Worm (Caenorhabditis elegans) whole organism, late embryonic: ENCODE data around the gene bgnt-1.2.

ENCODE experiments used
- C38D4.7 ChIP-seq: fragments of 200-800 bp; sonication (Bioruptor generic); optimal IDR thresholded peaks from 2 replicates; lab custom pipeline; 2018; ENCODE audit warnings: mild to moderate bottlenecking, missing genetic modification characterization, moderate library complexity, missing compliant biosample characterization
- F13H6.1 ChIP-seq: sonication (generic microtip); optimal IDR thresholded peaks from 2 replicates; lab custom pipeline; 2016; ENCODE audit warnings: missing genetic modification characterization, missing compliant biosample characterization
- K02D7.2 ChIP-seq: sonication (generic microtip); optimal IDR thresholded peaks from 2 replicates; lab custom pipeline; 2017; ENCODE audit warnings: mild to moderate bottlenecking, missing genetic modification characterization, missing compliant biosample characterization
- Y22D7AL.16 ChIP-seq: sonication (generic microtip); optimal IDR thresholded peaks from 2 replicates; lab custom pipeline; 2016; ENCODE audit warnings: missing genetic modification characterization, missing compliant biosample characterization
- ahr-1 ChIP-seq: sonication (generic microtip); optimal IDR thresholded peaks from 2 replicates; lab custom pipeline; 2016; ENCODE audit warnings: missing genetic modification characterization, missing compliant biosample characterization
- ceh-18 ChIP-seq: sonication (generic microtip); optimal IDR thresholded peaks from 2 replicates; lab custom pipeline; 2016; ENCODE audit warnings: missing genetic modification characterization, missing compliant biosample characterization
- ceh-2 ChIP-seq: sonication (generic microtip); optimal IDR thresholded peaks from 2 replicates; lab custom pipeline; 2016; ENCODE audit warnings: missing genotype, missing genetic modification characterization, missing compliant biosample characterization
- ceh-30 ChIP-seq: fragments of 150-350 bp; optimal IDR thresholded peaks from 2 replicates; lab custom pipeline; 2014; ENCODE audit warnings: missing biosample characterization, missing genetic modification characterization
- ceh-31 ChIP-seq: sonication (generic microtip); optimal IDR thresholded peaks from 2 replicates; lab custom pipeline; 2016; ENCODE audit warnings: missing genetic modification characterization, missing compliant biosample characterization
- ceh-34 ChIP-seq: sonication (generic microtip); optimal IDR thresholded peaks from 2 replicates; lab custom pipeline; 2016; ENCODE audit warnings: mild to moderate bottlenecking, missing genetic modification characterization, missing compliant biosample characterization
- ceh-45 ChIP-seq: fragments of 200-800 bp; sonication (Bioruptor generic); IDR thresholded peaks from 2 replicates; pipeline ENCODE4 v1.3.6; 2022; ENCODE audit warnings: missing genetic modification reagents, missing genetic modification characterization, missing compliant biosample characterization
- ceh-6 ChIP-seq: fragments of 200-800 bp; sonication (Bioruptor generic); optimal IDR thresholded peaks from 2 replicates; lab custom pipeline; 2018; ENCODE audit warnings: mild to moderate bottlenecking, missing genetic modification characterization, missing compliant biosample characterization
- dmd-4 ChIP-seq: sonication (generic microtip); optimal IDR thresholded peaks from 2 replicates; lab custom pipeline; 2016; ENCODE audit warnings: borderline replicate concordance, missing genetic modification characterization, missing compliant biosample characterization
- elt-2 ChIP-seq: sonication (generic microtip); optimal IDR thresholded peaks from 2 replicates; lab custom pipeline; 2016; ENCODE audit warnings: missing genetic modification reagents, missing genetic modification characterization, missing compliant biosample characterization
- elt-4 ChIP-seq: sonication (generic microtip); optimal IDR thresholded peaks from 2 replicates; lab custom pipeline; 2016; ENCODE audit warnings: missing genetic modification characterization, missing compliant biosample characterization
- eyg-1 ChIP-seq: sonication (generic microtip); optimal IDR thresholded peaks from 2 replicates; lab custom pipeline; 2016; ENCODE audit warnings: missing genotype, missing genetic modification characterization, missing compliant biosample characterization
- fkh-10 ChIP-seq: fragments of 150-350 bp; optimal IDR thresholded peaks from 2 replicates; lab custom pipeline; 2014; ENCODE audit warnings: missing biosample characterization, missing genetic modification reagents, missing genetic modification characterization
- fkh-6 ChIP-seq: sonication (generic microtip); optimal IDR thresholded peaks from 2 replicates; lab custom pipeline; 2016; ENCODE audit warnings: missing genetic modification characterization, missing compliant biosample characterization
- gmeb-2 ChIP-seq: sonication (generic microtip); optimal IDR thresholded peaks from 2 replicates; lab custom pipeline; 2016; ENCODE audit warnings: missing genetic modification characterization, inconsistent platforms, missing compliant biosample characterization
- hlh-15 ChIP-seq: sonication (generic microtip); optimal IDR thresholded peaks from 2 replicates; lab custom pipeline; 2016; ENCODE audit warnings: missing genetic modification characterization, missing compliant biosample characterization
- hlh-30 ChIP-seq: sonication (generic microtip); optimal IDR thresholded peaks from 2 replicates; lab custom pipeline; 2017; ENCODE audit warnings: antibody characterized with exemption, missing genetic modification characterization, missing compliant biosample characterization; ENCODE audit not compliant: insufficient read depth
- hlh-6 ChIP-seq: sonication (generic microtip); optimal IDR thresholded peaks from 2 replicates; lab custom pipeline; 2016; ENCODE audit warnings: missing genotype, missing genetic modification characterization, missing compliant biosample characterization
- mec-3 ChIP-seq: sonication (generic microtip); optimal IDR thresholded peaks from 2 replicates; lab custom pipeline; 2016; ENCODE audit warnings: borderline replicate concordance, missing genetic modification characterization, missing compliant biosample characterization
- nfya-1 ChIP-seq: sonication (generic microtip); optimal IDR thresholded peaks from 2 replicates; lab custom pipeline; 2017; ENCODE audit warnings: missing genetic modification characterization, mild to moderate bottlenecking, missing compliant biosample characterization, antibody characterized with exemption, moderate library complexity
- nhr-11 ChIP-seq: fragments of 150-350 bp; optimal IDR thresholded peaks from 2 replicates; lab custom pipeline; 2014; ENCODE audit warnings: missing biosample characterization, missing genetic modification characterization
- nhr-232 ChIP-seq: sonication (generic microtip); optimal IDR thresholded peaks from 2 replicates; lab custom pipeline; 2016; ENCODE audit warnings: missing genetic modification characterization, missing compliant biosample characterization
- npax-4 ChIP-seq: sonication (generic microtip); optimal IDR thresholded peaks from 2 replicates; lab custom pipeline; 2016; ENCODE audit warnings: missing genetic modification characterization, missing compliant biosample characterization
- odd-2 ChIP-seq: sonication (generic microtip); optimal IDR thresholded peaks from 2 replicates; lab custom pipeline; 2017; ENCODE audit warnings: antibody characterized with exemption, mild to moderate bottlenecking, missing genetic modification characterization, missing compliant biosample characterization
- pag-3 ChIP-seq: sonication (generic microtip); optimal IDR thresholded peaks from 2 replicates; lab custom pipeline; 2016; ENCODE audit warnings: missing compliant biosample characterization, missing genetic modification characterization, borderline replicate concordance
- pax-1 ChIP-seq: fragments of 150-350 bp; optimal IDR thresholded peaks from 2 replicates; lab custom pipeline; 2014; ENCODE audit warnings: missing biosample characterization, missing genetic modification characterization
- pha-2 ChIP-seq: sonication (generic microtip); optimal IDR thresholded peaks from 2 replicates; lab custom pipeline; 2017; ENCODE audit warnings: mild to moderate bottlenecking, missing genetic modification characterization, missing compliant biosample characterization
- pha-4 ChIP-seq: fragments of 150-350 bp; optimal IDR thresholded peaks from 2 replicates; lab custom pipeline; 2018; ENCODE audit warnings: missing biosample characterization, missing genetic modification reagents, missing genetic modification characterization
- pros-1 ChIP-seq: fragments of 150-350 bp; optimal IDR thresholded peaks from 2 replicates; lab custom pipeline; 2014; ENCODE audit warnings: missing biosample characterization, missing genetic modification reagents, missing genetic modification characterization
- sox-2 ChIP-seq: fragments of 200-800 bp; sonication (Bioruptor generic); IDR thresholded peaks from 2 replicates; pipeline ENCODE4 v1.3.6; 2022; ENCODE audit warnings: missing genetic modification reagents, missing genetic modification characterization, missing compliant biosample characterization
- unc-86 ChIP-seq: sonication (generic microtip); optimal IDR thresholded peaks from 2 replicates; lab custom pipeline; 2016; ENCODE audit warnings: missing genetic modification characterization, missing compliant biosample characterization
- ztf-16 ChIP-seq: sonication (generic microtip); optimal IDR thresholded peaks from 2 replicates; lab custom pipeline; 2017; ENCODE audit warnings: missing genetic modification characterization, missing compliant biosample characterization

Gene bgnt-1.2

DNA sequence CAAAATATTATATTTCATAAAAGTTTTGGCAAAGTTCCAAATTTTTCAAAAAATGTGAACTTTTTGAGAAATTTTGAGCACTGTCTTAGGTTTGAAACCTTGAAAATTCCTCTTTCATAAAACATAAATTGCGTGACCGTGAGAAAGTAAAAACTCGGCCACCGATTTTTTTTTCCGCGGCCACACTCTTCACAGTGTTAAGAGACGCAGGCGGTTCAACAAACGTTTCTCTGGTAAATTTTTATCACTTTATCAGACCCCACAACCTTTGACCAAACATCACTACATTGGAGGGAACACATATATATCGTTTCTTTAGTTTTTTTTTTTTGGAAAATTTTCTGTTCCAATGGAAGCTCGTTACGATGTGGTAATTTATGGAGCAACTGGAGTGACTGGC lies 4.0 kb upstream of the bgnt-1.2 start, which contains the start of gene F22F7.2:
Gene F22F7.2 (plus strand): TSS at position 266 of the 400 bp plus-strand sequence.
- TF ChIP-seq elt-2 (tag; lab: Kevin White, UChicago) = peak; percentile 6
- TF ChIP-seq pha-2 = no peak

DNA sequence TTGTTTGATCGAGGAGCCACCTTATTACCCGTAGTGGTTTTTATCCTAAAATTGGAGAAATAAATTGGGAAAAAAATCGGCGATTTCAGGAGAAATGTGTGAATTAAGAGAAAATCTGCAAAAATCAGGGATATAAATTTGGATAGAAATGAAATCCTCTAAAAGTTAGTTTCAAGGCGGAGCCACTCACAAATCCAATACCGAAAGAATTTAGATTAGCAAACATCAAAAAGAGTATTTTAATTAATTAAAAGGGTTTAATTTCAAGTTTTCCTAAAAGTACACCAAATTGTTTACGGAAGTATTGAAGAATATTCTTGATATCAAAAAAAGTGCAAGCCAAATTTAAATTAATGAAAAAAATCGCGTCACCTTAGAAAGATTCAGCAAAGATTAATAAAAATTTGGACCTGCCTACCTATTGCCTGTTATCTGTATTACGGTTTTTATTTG lies 3.5 kb upstream of the bgnt-1.2 start, which contains the start of gene F22F7.8:
Gene F22F7.8 (minus strand): TSS at position 51 of the 453 bp plus-strand sequence.
- TF ChIP-seq mec-3 (tag; lab: Kevin White, UChicago) (no peak), gmeb-2 (tag; lab: Kevin White, UChicago) (no peak), elt-4 (tag; lab: Kevin White, UChicago) (no peak), hlh-30 (no peak), nhr-232 (tag; lab: Kevin White, UChicago) (no peak), eyg-1 (tag; lab: Kevin White, UChicago) (no peak), C38D4.7 (GFP tag; lab: Kevin White, UChicago) (no peak), Y22D7AL.16 (tag; lab: Kevin White, UChicago) (no peak), ahr-1 (no peak), npax-4 (tag; lab: Kevin White, UChicago) (no peak), odd-2 (tag; lab: Kevin White, UChicago) (no peak), hlh-15 (tag; lab: Kevin White, UChicago) (no peak), pha-4 (no peak), ceh-45 (no peak), pag-3 (tag; lab: Kevin White, UChicago) (no peak), nhr-11 (tag; lab: Kevin White, UChicago) (no peak), ceh-18 (tag; lab: Kevin White, UChicago) (no peak), ceh-2 (tag; lab: Kevin White, UChicago) (no peak)

DNA sequence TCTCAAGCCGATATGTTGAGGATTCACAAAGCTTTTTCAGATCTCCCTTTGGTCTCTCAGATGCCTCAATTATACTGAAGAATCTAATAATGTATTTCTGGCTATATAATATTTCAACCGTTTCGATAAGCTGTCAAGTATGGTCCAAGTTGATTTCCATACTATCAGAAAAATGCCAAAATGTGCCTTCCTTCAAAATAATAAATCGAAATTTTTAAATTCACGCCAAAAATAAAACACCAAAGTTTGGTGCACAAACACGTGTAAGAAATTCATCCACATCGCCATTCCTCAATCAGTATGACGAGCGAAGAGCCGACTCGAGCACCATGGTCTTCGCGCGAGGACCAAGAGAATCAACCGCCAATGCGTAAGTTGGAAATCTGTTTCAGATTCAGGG lies 1.1 kb upstream of the bgnt-1.2 start, which contains the start of gene F22F7.11:
Gene F22F7.11 (plus strand): TSS at position 301 of the 400 bp plus-strand sequence.
- TF ChIP-seq ceh-45 (no peak), F13H6.1 (tag; lab: Kevin White, UChicago) (no peak), pha-2 (no peak), hlh-6 (tag; lab: Kevin White, UChicago) (no peak)

DNA sequence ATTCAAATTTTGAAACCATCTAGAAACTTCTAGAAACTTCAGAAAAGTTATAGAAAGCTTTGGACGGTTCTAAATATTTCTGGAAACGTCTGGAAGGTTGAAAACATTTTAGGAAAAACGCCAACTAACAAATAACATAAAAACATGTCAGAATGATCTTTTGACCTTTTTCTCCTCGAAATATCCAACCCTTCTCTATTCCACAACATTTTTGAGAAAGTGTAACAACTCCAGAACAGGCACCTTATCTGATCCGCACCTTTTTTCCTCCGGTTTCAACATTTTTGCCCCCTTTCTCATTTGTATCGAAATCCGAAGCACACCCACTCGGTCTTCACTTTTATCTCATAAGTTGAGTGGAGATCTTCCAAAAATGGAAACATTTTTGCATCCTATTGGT lies 8.1 kb downstream of the bgnt-1.2 start, which contains the start of gene F22F7.3:
Gene F22F7.3 (plus strand): TSS at position 301 of the 400 bp plus-strand sequence.
- no peak for TF ChIP-seq sox-2 (GFP tag; lab: Robert Waterston, UW)
- no peak for TF ChIP-seq ceh-30 (tag; lab: Kevin White, UChicago)
- no peak for TF ChIP-seq ceh-6 (GFP tag; lab: Kevin White, UChicago)
- no peak for TF ChIP-seq pax-1 (tag; lab: Kevin White, UChicago)
- no peak for TF ChIP-seq unc-86 (tag; lab: Kevin White, UChicago)
- TF ChIP-seq ahr-1 = no peak
- no peak for TF ChIP-seq fkh-10 (GFP tag; lab: Kevin White, UChicago)
- TF ChIP-seq nfya-1 (tag; lab: Kevin White, UChicago) = no peak
- TF ChIP-seq fkh-6 (tag; lab: Kevin White, UChicago) = no peak
- TF ChIP-seq pros-1 (tag; lab: Kevin White, UChicago) = no peak
- no peak for TF ChIP-seq ztf-16 (tag; lab: Kevin White, UChicago)
- TF ChIP-seq ceh-31 (tag; lab: Kevin White, UChicago) = no peak
- TF ChIP-seq K02D7.2 (tag; lab: Kevin White, UChicago) = no peak
- TF ChIP-seq npax-4 (tag; lab: Kevin White, UChicago) = no peak
- no peak for TF ChIP-seq ceh-2 (tag; lab: Kevin White, UChicago)
- no peak for TF ChIP-seq ceh-34
- TF ChIP-seq dmd-4 (tag; lab: Kevin White, UChicago) = no peak
